Fruit fly (Drosophila melanogaster) whole organism, pupa: Measurements from ENCODE around the gene mRpS34.

Experiments used
- CG10348 ChIP-seq: fragments of 200-800 bp; sonication (Bioruptor generic); IDR thresholded peaks from 2 replicates; pipeline ENCODE4 v1.3.6; 2022; ENCODE audit warnings: missing biosample characterization, missing genetic modification characterization
- CG12605 ChIP-seq: fragments of 200-800 bp; sonication (Bioruptor generic); IDR thresholded peaks from 2 replicates; pipeline ENCODE4 v1.3.6; 2022; ENCODE audit warnings: missing biosample characterization, missing genetic modification characterization
- CG14655 ChIP-seq: fragments of 200-800 bp; sonication (Bioruptor generic); optimal IDR thresholded peaks from 3 replicates; lab custom pipeline; 2017; ENCODE audit warnings: mild to moderate bottlenecking, missing biosample characterization, missing genetic modification reagents, missing genetic modification characterization
- CG15710 ChIP-seq: fragments of 200-800 bp; sonication (Bioruptor generic); optimal IDR thresholded peaks from 2 replicates; lab custom pipeline; 2018; ENCODE audit warnings: missing biosample characterization, mild to moderate bottlenecking, missing genetic modification characterization, moderate library complexity
- CG17806 ChIP-seq: fragments of 200-800 bp; sonication (Bioruptor generic); optimal IDR thresholded peaks from 2 replicates; lab custom pipeline; 2018; ENCODE audit warnings: missing biosample characterization, mild to moderate bottlenecking, missing genetic modification characterization, moderate library complexity
- CG32121 ChIP-seq: fragments of 200-800 bp; sonication (Bioruptor generic); IDR thresholded peaks from 2 replicates; pipeline ENCODE4 v1.3.6; 2022; ENCODE audit warnings: missing biosample characterization, missing genetic modification characterization
- CG34367 ChIP-seq: fragments of 200-800 bp; sonication (Bioruptor generic); optimal IDR thresholded peaks from 2 replicates; lab custom pipeline; 2018; ENCODE audit warnings: missing biosample characterization, mild to moderate bottlenecking, missing genetic modification characterization
- CG4496 ChIP-seq: fragments of 200-800 bp; sonication (Bioruptor generic); IDR thresholded peaks from 3 replicates; pipeline ENCODE4 v1.3.6; 2022; ENCODE audit warnings: missing biosample characterization, missing genetic modification characterization
- CG8159 ChIP-seq: fragments of 200-800 bp; sonication (Bioruptor generic); optimal IDR thresholded peaks from 3 replicates; lab custom pipeline; 2018; ENCODE audit warnings: missing biosample characterization, mild to moderate bottlenecking, missing genetic modification characterization, moderate library complexity
- CG8301 ChIP-seq: fragments of 200-800 bp; sonication (Bioruptor generic); optimal IDR thresholded peaks from 2 replicates; lab custom pipeline; 2018; ENCODE audit warnings: missing biosample characterization, mild to moderate bottlenecking, missing genetic modification characterization
- CG9948 ChIP-seq: fragments of 200-800 bp; sonication (Bioruptor generic); optimal IDR thresholded peaks from 2 replicates; lab custom pipeline; 2018; ENCODE audit warnings: missing biosample characterization, mild to moderate bottlenecking, missing genetic modification characterization, moderate library complexity
- D1 ChIP-seq: fragments of 200-800 bp; sonication (Bioruptor generic); optimal IDR thresholded peaks from 2 replicates; lab custom pipeline; 2018; ENCODE audit warnings: missing biosample characterization, mild to moderate bottlenecking, missing genetic modification characterization, moderate library complexity
- EcR ChIP-seq: fragments of 200-800 bp; sonication (Bioruptor generic); optimal IDR thresholded peaks from 3 replicates; lab custom pipeline; 2019; ENCODE audit warnings: missing biosample characterization, missing genetic modification characterization, mild to moderate bottlenecking, moderate library complexity, missing genetic modification reagents
- Ets98B ChIP-seq: fragments of 200-800 bp; sonication (Bioruptor generic); IDR thresholded peaks from 2 replicates; pipeline ENCODE4 v1.3.6; 2022; ENCODE audit warnings: missing biosample characterization, missing genetic modification characterization
- Pif1A ChIP-seq: fragments of 200-800 bp; sonication (Bioruptor generic); optimal IDR thresholded peaks from 3 replicates; lab custom pipeline; 2016; ENCODE audit warnings: missing biosample characterization, missing genetic modification characterization
- Pif1B ChIP-seq: fragments of 200-800 bp; sonication (Bioruptor generic); optimal IDR thresholded peaks from 3 replicates; lab custom pipeline; 2016; ENCODE audit warnings: missing biosample characterization, missing genetic modification characterization
- Snoo ChIP-seq: fragments of 200-800 bp; sonication (Bioruptor generic); optimal IDR thresholded peaks from 3 replicates; lab custom pipeline; 2017; ENCODE audit warnings: missing biosample characterization, mild to moderate bottlenecking, missing genetic modification characterization, inconsistent platforms
- fd96Ca ChIP-seq: fragments of 200-800 bp; sonication (Bioruptor generic); IDR thresholded peaks from 3 replicates; pipeline ENCODE4 v1.3.6; 2022; ENCODE audit warnings: missing biosample characterization, missing genetic modification characterization
- gl ChIP-seq: fragments of 200-800 bp; sonication (Bioruptor generic); optimal IDR thresholded peaks from 2 replicates; lab custom pipeline; 2018; ENCODE audit warnings: missing biosample characterization, mild to moderate bottlenecking, missing genetic modification characterization
- rn ChIP-seq: fragments of 200-800 bp; sonication (Bioruptor generic); IDR thresholded peaks from 2 replicates; pipeline ENCODE4 v1.3.6; 2022; ENCODE audit warnings: missing biosample characterization, missing genetic modification characterization

mRpS34 gene

dm6 chr3L:16309972-16310371 lies 37.9 kb upstream of the mRpS34 start:
- TF ChIP-seq CG10348 (GFP tag; lab: Robert Waterston, UW) = peak; percentile 51
- TF ChIP-seq CG4496 (GFP tag; lab: Robert Waterston, UW) = peak; percentile 86
- TF ChIP-seq gl = no peak
- peak; percentile 42; the same call in 1 of the 2 replicates for TF ChIP-seq rn (GFP tag; lab: Robert Waterston, UW)
- peak; percentile 13 for TF ChIP-seq Pif1A (GFP tag; lab: Kevin White, UChicago)
- peak; percentile 48; the same call in 1 of the 2 replicates for TF ChIP-seq CG32121
- peak; percentile 84 for TF ChIP-seq Ets98B (GFP tag; lab: Robert Waterston, UW)
- peak; percentile 78 for TF ChIP-seq CG14655 (GFP tag; lab: Kevin White, UChicago)
- no peak for TF ChIP-seq CG12605 (GFP tag; lab: Robert Waterston, UW)
- TF ChIP-seq fd96Ca (GFP tag; lab: Robert Waterston, UW) = peak; percentile 89
- peak; percentile 9 for TF ChIP-seq CG17806 (tag; lab: Kevin White, UChicago)
- peak; percentile 74 for TF ChIP-seq CG8301 (tag; lab: Kevin White, UChicago)
- TF ChIP-seq EcR = no peak

dm6 chr3L:16313985-16314384 lies 33.9 kb upstream of the mRpS34 start, which contains the start of gene CG13062:
Gene CG13062 (plus strand): TSS chr3L:16314285.
- no peak for TF ChIP-seq Ets98B (GFP tag; lab: Robert Waterston, UW)
- TF ChIP-seq gl = no peak
- no peak for TF ChIP-seq CG8301 (tag; lab: Kevin White, UChicago)
- no peak for TF ChIP-seq CG14655 (GFP tag; lab: Kevin White, UChicago)
- TF ChIP-seq Pif1B (GFP tag; lab: Kevin White, UChicago) = no peak
- no peak for TF ChIP-seq CG9948 (tag; lab: Kevin White, UChicago)
- TF ChIP-seq CG32121 = 0 out of 2 replicates have a peak, but pooled peaks have one; percentile 21
- no peak for TF ChIP-seq CG12605 (GFP tag; lab: Robert Waterston, UW)

DNA sequence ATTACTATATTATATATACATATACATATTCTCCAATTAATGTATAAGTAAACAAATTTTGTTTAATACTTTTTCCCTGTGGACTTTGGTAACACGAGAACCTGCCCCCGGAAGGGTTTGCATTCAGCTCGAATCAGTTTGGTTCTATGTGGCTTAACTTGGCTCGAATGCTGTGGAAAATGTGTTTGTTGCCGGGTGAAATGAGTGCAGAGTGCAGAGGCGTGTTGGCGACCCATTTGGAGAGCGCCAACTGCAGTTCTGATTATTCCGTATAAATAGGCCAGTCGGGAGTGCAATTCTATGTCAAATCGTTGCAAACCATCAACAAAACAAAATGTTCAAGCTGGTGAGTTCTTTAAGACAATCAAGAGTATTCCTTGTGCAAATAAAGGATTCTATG lies 30.1 kb upstream of the mRpS34 start, which contains the start of gene Nplp3:
Gene Nplp3, plus strand, starts transcription at position 301 of the 400 bp plus-strand sequence.
- TF ChIP-seq Ets98B (GFP tag; lab: Robert Waterston, UW) (no peak), fd96Ca (GFP tag; lab: Robert Waterston, UW) (no peak), CG9948 (tag; lab: Kevin White, UChicago) (no peak), CG12605 (GFP tag; lab: Robert Waterston, UW) (no peak)

DNA sequence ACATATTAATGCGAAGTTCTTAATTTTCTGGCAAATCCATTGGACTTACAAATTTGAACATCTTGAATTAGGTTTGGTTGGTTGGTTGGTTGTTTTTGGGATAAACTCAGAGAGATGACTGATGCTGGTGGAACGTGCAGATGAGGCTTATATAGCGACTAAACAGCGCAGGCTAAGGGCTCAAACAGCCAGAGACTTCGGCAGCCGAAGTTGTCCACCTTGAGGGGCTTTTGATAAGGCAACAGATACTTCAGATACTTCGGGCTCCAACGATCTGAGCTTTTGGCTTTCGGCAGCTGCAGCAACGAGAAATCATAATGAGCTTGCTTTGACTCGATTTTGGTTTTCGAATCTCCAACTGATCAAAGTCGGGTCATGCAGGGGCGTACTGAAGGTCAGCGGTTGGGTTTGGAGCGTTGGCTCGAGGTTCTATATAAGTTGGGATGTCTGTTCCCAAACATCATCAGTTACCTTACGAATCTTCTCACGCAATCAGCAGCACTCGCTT lies 28.4 kb upstream of the mRpS34 start, which contains the start of the genes CG13041 and CG13060:
Gene CG13041, minus strand, starts transcription at position 128 of the 508 bp plus-strand sequence.
Gene CG13060, plus strand, starts transcription at position 458 of the 508 bp plus-strand sequence.
- TF ChIP-seq Snoo (tag; lab: Kevin White, UChicago) (no peak), CG4496 (GFP tag; lab: Robert Waterston, UW) (no peak), CG32121 (no peak), fd96Ca (GFP tag; lab: Robert Waterston, UW) (no peak), Ets98B (GFP tag; lab: Robert Waterston, UW) (no peak), CG12605 (GFP tag; lab: Robert Waterston, UW) (no peak), D1 (tag; lab: Kevin White, UChicago) (no peak), CG14655 (GFP tag; lab: Kevin White, UChicago) (no peak), CG34367 (tag; lab: Kevin White, UChicago) (no peak), rn (GFP tag; lab: Robert Waterston, UW) (no peak), CG15710 (no peak), CG8301 (tag; lab: Kevin White, UChicago) (no peak)

dm6 chr3L:16321172-16321571 lies 26.7 kb upstream of the mRpS34 start, which contains the start of gene CG42718:
Gene CG42718 (minus strand): TSS chr3L:16321272.
- no peak for TF ChIP-seq CG8159
- TF ChIP-seq fd96Ca (GFP tag; lab: Robert Waterston, UW) = no peak
- no peak for TF ChIP-seq rn (GFP tag; lab: Robert Waterston, UW)
- no peak for TF ChIP-seq Snoo (tag; lab: Kevin White, UChicago)
- TF ChIP-seq Pif1B (GFP tag; lab: Kevin White, UChicago) = no peak

DNA sequence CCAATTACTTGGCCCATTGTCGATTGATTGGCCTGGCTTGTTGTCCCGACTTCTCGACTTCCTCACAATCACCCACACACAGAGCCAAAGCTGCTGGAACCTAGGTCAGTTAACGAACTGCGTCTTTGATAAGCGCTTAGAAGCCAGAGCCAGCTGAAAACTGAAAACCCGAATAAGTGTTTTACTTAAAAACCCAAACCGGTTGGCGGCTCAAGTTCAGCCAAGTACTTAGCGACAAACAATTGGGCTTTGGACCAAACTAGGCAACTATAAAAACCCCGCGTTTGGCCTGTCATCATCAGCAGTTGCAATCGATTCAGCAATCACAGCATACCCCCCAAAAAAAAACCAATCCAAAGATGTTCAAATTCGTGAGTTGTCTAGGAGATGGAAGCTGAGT lies 24.5 kb upstream of the mRpS34 start, which contains the start of gene CG13059:
Gene CG13059, plus strand, starts transcription at position 301 of the 400 bp plus-strand sequence.
- no peak for TF ChIP-seq gl
- TF ChIP-seq rn (GFP tag; lab: Robert Waterston, UW) = no peak
- no peak for TF ChIP-seq Pif1B (GFP tag; lab: Kevin White, UChicago)
- TF ChIP-seq CG10348 (GFP tag; lab: Robert Waterston, UW) = no peak
- no peak for TF ChIP-seq CG17806 (tag; lab: Kevin White, UChicago)
- no peak for TF ChIP-seq CG12605 (GFP tag; lab: Robert Waterston, UW)
- TF ChIP-seq Snoo (tag; lab: Kevin White, UChicago) = no peak
- TF ChIP-seq CG15710 = no peak
- TF ChIP-seq CG9948 (tag; lab: Kevin White, UChicago) = no peak
- TF ChIP-seq CG14655 (GFP tag; lab: Kevin White, UChicago) = no peak
- TF ChIP-seq Pif1A (GFP tag; lab: Kevin White, UChicago) = no peak
- TF ChIP-seq fd96Ca (GFP tag; lab: Robert Waterston, UW) = no peak
- no peak for TF ChIP-seq Ets98B (GFP tag; lab: Robert Waterston, UW)
- no peak for TF ChIP-seq EcR
- TF ChIP-seq CG8159 = no peak
- TF ChIP-seq, all 21 proteins: peak for 0

DNA sequence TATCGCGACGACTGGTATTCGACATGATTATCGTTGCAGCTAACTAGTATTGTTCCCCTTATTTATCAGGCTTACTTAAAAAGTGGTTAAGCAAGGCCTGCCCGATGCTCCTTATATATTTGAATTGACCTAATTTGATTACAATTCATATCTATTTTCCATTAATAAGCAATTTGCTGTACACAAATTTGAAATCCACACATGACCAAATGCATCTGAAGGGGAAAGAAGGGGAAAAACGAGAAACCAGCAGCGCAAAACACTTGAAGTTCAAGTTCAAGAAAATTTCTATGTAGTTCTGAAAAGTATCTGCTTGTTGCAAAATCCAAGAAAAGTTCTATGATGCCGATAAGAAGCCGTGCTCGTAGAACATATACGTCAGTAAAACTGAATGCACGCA lies 21.2 kb upstream of the mRpS34 start, which contains the start of the genes CG13040 and CG13039:
Gene CG13040, minus strand, starts transcription at position 101 of the 400 bp plus-strand sequence.
Gene CG13039, minus strand, starts transcription at position 106 of the 400 bp plus-strand sequence.
- no peak for TF ChIP-seq CG32121
- TF ChIP-seq CG9948 (tag; lab: Kevin White, UChicago) = no peak
- no peak for TF ChIP-seq Ets98B (GFP tag; lab: Robert Waterston, UW)
- TF ChIP-seq CG34367 (tag; lab: Kevin White, UChicago) = no peak
- no peak for TF ChIP-seq Snoo (tag; lab: Kevin White, UChicago)
- no peak for TF ChIP-seq CG4496 (GFP tag; lab: Robert Waterston, UW)
- TF ChIP-seq Pif1B (GFP tag; lab: Kevin White, UChicago) = no peak
- no peak for TF ChIP-seq CG12605 (GFP tag; lab: Robert Waterston, UW)
